Worm (Caenorhabditis elegans): ENCODE data around the gene trp-2.
A peak's percentile ranks its signal among the peaks of the same experiment; 100 is the strongest.

Gene trp-2

DNA sequence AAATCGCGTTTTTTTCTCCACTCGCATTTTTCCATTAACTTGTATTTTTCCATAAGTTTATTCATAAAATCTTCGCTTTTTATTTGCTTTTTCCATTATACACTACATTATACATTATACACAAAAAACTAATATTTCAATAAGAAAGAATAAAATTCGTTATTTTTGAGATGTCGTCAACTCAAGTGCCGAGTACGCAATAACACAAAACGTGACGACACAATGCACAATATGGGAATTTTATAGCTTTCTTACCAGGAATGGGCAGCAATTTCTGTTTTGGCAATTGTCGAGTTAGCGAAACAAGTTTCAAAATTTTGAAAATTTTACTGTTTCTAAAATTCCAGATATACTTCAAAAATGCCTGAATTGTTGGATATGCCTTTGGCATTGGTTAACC lies 39.5 kb upstream of the trp-2 start, which contains the start of gene fbxa-10:
Gene fbxa-10, plus strand, starts transcription at position 207 of the 400 bp plus-strand sequence.
- TF ChIP-seq pqm-1 (tag; optimal IDR thresholded peaks at IDR 0.05): no peak
- no peak for TF ChIP-seq ceh-20 (GFP tag; IDR thresholded peaks at IDR 0.05)
- TF ChIP-seq snpc-4 (tag; optimal IDR thresholded peaks at IDR 0.05): no peak
- no peak for TF ChIP-seq lin-38 (GFP tag; IDR thresholded peaks at IDR 0.05)
- no peak for TF ChIP-seq php-3 (GFP tag; IDR thresholded peaks at IDR 0.05)

DNA sequence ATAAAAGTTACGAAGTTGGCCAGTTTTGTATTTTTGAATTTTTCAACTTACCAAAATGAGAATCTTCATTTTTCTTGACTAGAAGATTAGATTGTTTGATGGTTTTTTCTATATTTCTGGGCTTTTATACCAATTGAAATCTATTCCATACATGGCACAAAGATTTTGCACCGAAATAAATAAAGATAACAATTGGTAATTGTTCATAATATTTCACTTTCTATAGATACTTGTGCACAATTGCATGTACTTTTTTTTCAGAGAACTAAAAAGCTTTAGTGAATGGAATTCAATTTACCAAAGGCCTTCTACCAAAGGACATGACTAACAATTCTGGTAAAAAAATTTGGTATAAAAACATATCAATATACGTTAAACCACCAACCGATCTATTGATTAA lies 37.1 kb upstream of the trp-2 start, which contains the start of the genes T12B5.15 and T12B5.14:
Gene T12B5.15, minus strand, starts transcription at position 101 of the 400 bp plus-strand sequence.
Gene T12B5.14, plus strand, starts transcription at position 321 of the 400 bp plus-strand sequence.
- TF ChIP-seq dve-1 (tag; optimal IDR thresholded peaks at IDR 0.05; ENCODE audit: insufficient read depth): no peak
- TF ChIP-seq nhr-48 (tag; optimal IDR thresholded peaks at IDR 0.05): no peak
- TF ChIP-seq madf-9 (GFP tag; conservative IDR thresholded peaks at IDR 0.05): no peak
- TF ChIP-seq spr-1 (tag; optimal IDR thresholded peaks at IDR 0.05): no peak

DNA sequence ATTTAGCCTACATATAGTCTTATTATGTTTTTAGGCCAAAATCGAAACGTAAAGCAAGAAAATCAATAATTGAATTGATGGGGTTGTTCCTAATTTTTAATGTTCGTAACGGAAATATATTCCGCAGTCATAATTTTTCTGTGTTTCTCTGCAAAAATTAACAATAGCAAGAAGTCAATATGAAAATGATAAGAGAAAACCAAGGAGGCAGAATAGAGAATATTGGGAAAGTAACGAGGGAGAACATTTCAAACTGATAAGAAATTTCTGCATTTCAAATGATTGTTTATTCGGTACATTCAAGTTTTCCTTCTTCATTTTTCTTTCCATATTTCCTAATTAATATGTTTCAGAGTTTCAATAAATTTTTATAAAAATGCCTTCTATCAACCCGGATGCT lies 35.7 kb upstream of the trp-2 start, which contains the start of gene fbxa-54:
Gene fbxa-54, plus strand, starts transcription at position 354 of the 400 bp plus-strand sequence.
- TF ChIP-seq nhr-48 (tag; optimal IDR thresholded peaks at IDR 0.05): no peak
- no peak for TF ChIP-seq daf-8 (GFP tag; IDR thresholded peaks at IDR 0.05)
- TF ChIP-seq Y75B8A.6 (GFP tag; IDR thresholded peaks at IDR 0.05): no peak
- TF ChIP-seq daf-16 (GFP tag; optimal IDR thresholded peaks at IDR 0.05): no peak
- peak; percentile 73 for TF ChIP-seq daf-16 (tag; optimal IDR thresholded peaks at IDR 0.05)
- no peak for TF ChIP-seq tra-1 (GFP tag; IDR thresholded peaks at IDR 0.05)
- no peak for TF ChIP-seq madf-5 (GFP tag; IDR thresholded peaks at IDR 0.05)
- TF ChIP-seq arid-1 (GFP tag; conservative IDR thresholded peaks at IDR 0.05): no peak
- TF ChIP-seq nhr-11 (tag; optimal IDR thresholded peaks at IDR 0.05): no peak
- TF ChIP-seq snpc-4 (tag; optimal IDR thresholded peaks at IDR 0.05): no peak
- no peak for TF ChIP-seq aha-1 (tag)
- TF ChIP-seq rbr-2 (tag; optimal IDR thresholded peaks at IDR 0.05): no peak
- no peak for TF ChIP-seq daf-19 (GFP tag; conservative IDR thresholded peaks at IDR 0.05)
- no peak for TF ChIP-seq R02D3.7 (tag; optimal IDR thresholded peaks at IDR 0.05)
- TF ChIP-seq dve-1 (tag; optimal IDR thresholded peaks at IDR 0.05; ENCODE audit: insufficient read depth): no peak
- peak; percentile 79 for TF ChIP-seq nhr-28 (tag; optimal IDR thresholded peaks at IDR 0.05)
- no peak for TF ChIP-seq dmd-8 (GFP tag; IDR thresholded peaks at IDR 0.05)
- no peak for TF ChIP-seq sdz-12 (GFP tag; optimal IDR thresholded peaks at IDR 0.05)
- TF ChIP-seq F10B5.3 (tag; optimal IDR thresholded peaks at IDR 0.05): no peak
- no peak for TF ChIP-seq spr-3 (GFP tag; optimal IDR thresholded peaks at IDR 0.05)
- no peak for TF ChIP-seq lin-15B (tag; optimal IDR thresholded peaks at IDR 0.05)
- TF ChIP-seq pqm-1 (tag; optimal IDR thresholded peaks at IDR 0.05): peak; percentile 96
- peak; percentile 44; the same call in 1 of the 2 replicates for TF ChIP-seq dmd-6 (GFP tag; IDR thresholded peaks at IDR 0.05)
- peak; percentile 20 for TF ChIP-seq hlh-11 (tag; optimal IDR thresholded peaks at IDR 0.05)

DNA sequence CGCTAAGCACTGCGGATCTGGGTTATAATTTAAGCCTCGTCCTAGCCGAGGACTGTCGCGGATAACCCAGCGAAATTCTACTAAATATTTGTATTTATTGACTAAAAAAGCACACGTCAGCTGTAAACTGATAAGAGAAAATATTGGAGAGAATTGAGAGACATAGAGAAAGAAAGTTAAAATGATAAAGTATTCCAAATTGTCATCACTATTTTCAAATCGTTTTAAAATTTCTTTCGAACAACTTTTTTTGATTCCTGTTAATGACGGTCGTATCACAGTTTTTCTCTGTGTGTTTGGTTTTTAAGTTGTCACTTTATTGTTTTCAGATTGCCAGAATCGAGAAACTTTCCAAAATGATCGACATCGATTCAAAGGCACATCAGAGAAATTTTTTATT lies 29.7 kb upstream of the trp-2 start, which contains the start of gene fbxa-51:
Gene fbxa-51, plus strand, starts transcription at position 322 of the 400 bp plus-strand sequence.
- TF ChIP-seq dmd-6 (GFP tag; IDR thresholded peaks at IDR 0.05): peak; percentile 47; the same call in 1 of the 2 replicates
- TF ChIP-seq pqm-1 (tag; optimal IDR thresholded peaks at IDR 0.05): peak; percentile 39
- TF ChIP-seq daf-16 (GFP tag; optimal IDR thresholded peaks at IDR 0.05): no peak
- peak; percentile 81 for TF ChIP-seq daf-16 (tag; optimal IDR thresholded peaks at IDR 0.05)
- no peak for TF ChIP-seq ZK546.5 (tag; optimal IDR thresholded peaks at IDR 0.05)
- TF ChIP-seq daf-8 (GFP tag; IDR thresholded peaks at IDR 0.05): no peak
- no peak for TF ChIP-seq ztf-7 (tag; optimal IDR thresholded peaks at IDR 0.05)
- TF ChIP-seq nhr-28 (tag; optimal IDR thresholded peaks at IDR 0.05): peak; percentile 28

DNA sequence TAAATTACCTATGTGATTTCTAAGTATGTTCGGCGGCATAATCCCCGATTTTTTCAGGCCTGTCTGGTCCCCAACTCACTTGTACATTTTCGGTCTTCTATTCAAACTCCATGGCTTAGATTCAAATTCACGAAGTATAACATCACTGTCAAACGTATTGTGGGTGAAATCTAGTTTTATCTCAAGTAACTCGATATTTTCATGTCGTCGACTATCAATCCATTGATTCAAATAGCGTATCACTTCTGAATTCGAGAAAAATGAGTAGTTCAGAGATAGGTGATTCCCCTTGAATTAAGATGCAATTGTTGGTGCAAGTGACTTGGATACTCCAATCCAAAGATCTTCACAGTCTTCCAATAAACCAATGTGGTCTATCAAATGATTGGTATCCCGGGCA lies 27.0 kb upstream of the trp-2 start:
- TF ChIP-seq lin-15B (tag; optimal IDR thresholded peaks at IDR 0.05) (no peak), unc-62 (GFP tag; optimal IDR thresholded peaks at IDR 0.05 in 1 of 2) (peak in 1 of 2 experiments; percentile 94), unc-62 (tag; optimal IDR thresholded peaks at IDR 0.05) (no peak), ceh-62 (tag; optimal IDR thresholded peaks at IDR 0.05) (no peak)
